Worm (Caenorhabditis elegans) whole organism, L1 larva: Measurements from ENCODE around the gene C47E12.11.

Experiments
- C04F5.9 ChIP-seq: sonication (generic microtip); optimal IDR thresholded peaks from 2 replicates; lab custom pipeline; 2016; ENCODE audit warnings: missing genetic modification characterization, missing compliant biosample characterization
- C16A3.4 ChIP-seq: fragments of 150-350 bp; optimal IDR thresholded peaks from 2 replicates; lab custom pipeline; 2014; ENCODE audit warnings: missing biosample characterization, missing genetic modification characterization
- C34B4.2 ChIP-seq: sonication (generic microtip); optimal IDR thresholded peaks from 2 replicates; lab custom pipeline; 2017; ENCODE audit warnings: mild to moderate bottlenecking, missing genetic modification characterization, missing compliant biosample characterization
- F16B12.6 ChIP-seq: fragments of 150-350 bp; optimal IDR thresholded peaks from 2 replicates; lab custom pipeline; 2014; ENCODE audit warnings: missing biosample characterization, missing genetic modification characterization
- aha-1 ChIP-seq: fragments of 150-350 bp; optimal IDR thresholded peaks from 2 replicates; lab custom pipeline; 2014; ENCODE audit warnings: missing biosample characterization, missing genetic modification characterization
- aly-2 ChIP-seq: fragments of 150-350 bp; optimal IDR thresholded peaks from 2 replicates; lab custom pipeline; 2014; ENCODE audit warnings: missing biosample characterization, missing genetic modification characterization
- ceh-8 ChIP-seq: fragments of 200-800 bp; sonication (Bioruptor generic); optimal IDR thresholded peaks from 2 replicates; lab custom pipeline; 2018; ENCODE audit warnings: mild to moderate bottlenecking, missing genetic modification characterization, moderate library complexity, missing compliant biosample characterization
- ces-1 ChIP-seq: fragments of 150-350 bp; optimal IDR thresholded peaks from 2 replicates; lab custom pipeline; 2014; ENCODE audit warnings: missing biosample characterization, missing genetic modification reagents, missing genetic modification characterization
- dpl-1 ChIP-seq, 3 experiments: fragments of 150-350 bp in 2 of 3; sonication (generic microtip) in 1 of 3; optimal IDR thresholded peaks; 2 replicates each; lab custom pipeline; 2014 to 2017; ENCODE audit warnings: missing biosample characterization in 3 of 3, missing genetic modification characterization in 3 of 3, missing genetic modification reagents in 3 of 3
- dsc-1 ChIP-seq: sonication (generic microtip); optimal IDR thresholded peaks from 2 replicates; lab custom pipeline; 2016; ENCODE audit warnings: mild to moderate bottlenecking, missing genetic modification characterization, missing compliant biosample characterization
- efl-1 ChIP-seq, 4 experiments: fragments of 150-350 bp; optimal IDR thresholded peaks in 3 of 4; peaks in 1 of 4; 1 replicate in 1 of 4; 2 replicates in 3 of 4; lab custom pipeline; 2014; ENCODE audit warnings: missing biosample characterization in 2 of 4, missing genetic modification characterization in 2 of 4, missing genetic modification reagents in 2 of 4
- efl-3 ChIP-seq: fragments of 200-800 bp; sonication (Bioruptor generic); optimal IDR thresholded peaks from 2 replicates; lab custom pipeline; 2018; ENCODE audit warnings: mild to moderate bottlenecking, missing genetic modification characterization, missing compliant biosample characterization
- egl-27 ChIP-seq, 2 experiments: fragments of 150-350 bp in 1 of 2; sonication (generic microtip); optimal IDR thresholded peaks; 3 replicates each; lab custom pipeline; 2017 to 2018; ENCODE audit warnings: missing biosample characterization in 2 of 2, missing genetic modification characterization in 2 of 2, missing genetic modification reagents in 2 of 2
- elt-3 ChIP-seq, 6 experiments: fragments of 150-350 bp in 1 of 6; sonication (generic microtip); optimal IDR thresholded peaks; 2 replicates each; lab custom pipeline; 2017 to 2018; ENCODE audit warnings: missing biosample characterization in 6 of 6, missing genetic modification characterization in 6 of 6, inconsistent platforms in 1 of 6
- fkh-10 ChIP-seq: sonication (generic microtip); optimal IDR thresholded peaks from 2 replicates; lab custom pipeline; 2017; ENCODE audit warnings: missing biosample characterization, missing genetic modification reagents, missing genetic modification characterization
- fkh-8 ChIP-seq: sonication (generic microtip); optimal IDR thresholded peaks from 2 replicates; lab custom pipeline; 2016; ENCODE audit warnings: mild to moderate bottlenecking, missing genetic modification characterization, missing compliant biosample characterization
- fos-1 ChIP-seq: fragments of 150-350 bp; optimal IDR thresholded peaks from 2 replicates; lab custom pipeline; 2014; ENCODE audit warnings: missing biosample characterization, missing genetic modification characterization
- hlh-4 ChIP-seq: sonication (generic microtip); optimal IDR thresholded peaks from 2 replicates; lab custom pipeline; 2016; ENCODE audit warnings: mild to moderate bottlenecking, missing genetic modification characterization, missing compliant biosample characterization
- irx-1 ChIP-seq: sonication (generic microtip); optimal IDR thresholded peaks from 2 replicates; lab custom pipeline; 2016; ENCODE audit warnings: missing genetic modification characterization, missing compliant biosample characterization
- isw-1 ChIP-seq: fragments of 200-800 bp; sonication (Bioruptor generic); IDR thresholded peaks from 2 replicates; pipeline ENCODE4 v1.3.6; 2022; ENCODE audit warnings: missing genetic modification characterization, missing compliant biosample characterization
- lin-14 ChIP-seq: fragments of 200-800 bp; sonication (Bioruptor generic); optimal IDR thresholded peaks from 2 replicates; lab custom pipeline; 2018; ENCODE audit warnings: mild to moderate bottlenecking, missing genetic modification characterization, moderate library complexity, missing compliant biosample characterization
- lin-15B ChIP-seq: fragments of 150-350 bp; sonication (generic microtip); optimal IDR thresholded peaks from 3 replicates; lab custom pipeline; 2014; ENCODE audit warnings: missing biosample characterization, missing genetic modification characterization
- lin-35 ChIP-seq, 2 experiments: fragments of 150-350 bp; optimal IDR thresholded peaks; 2 replicates each; lab custom pipeline; 2014; ENCODE audit warnings: missing biosample characterization in 2 of 2, missing genetic modification characterization in 2 of 2, missing genetic modification reagents in 2 of 2
- lsy-2 ChIP-seq, 2 experiments: fragments of 150-350 bp; optimal IDR thresholded peaks; 2 replicates each; lab custom pipeline; 2014; ENCODE audit warnings: missing biosample characterization in 2 of 2, missing genetic modification characterization in 2 of 2
- mdl-1 ChIP-seq, 2 experiments: fragments of 150-350 bp; optimal IDR thresholded peaks; 2 replicates each; lab custom pipeline; 2014 to 2017; ENCODE audit warnings: missing biosample characterization in 2 of 2, missing genetic modification characterization in 2 of 2, inconsistent platforms in 1 of 2
- mep-1 ChIP-seq: fragments of 150-350 bp; optimal IDR thresholded peaks from 2 replicates; lab custom pipeline; 2014; ENCODE audit warnings: missing biosample characterization, missing genetic modification characterization
- nhr-19 ChIP-seq: fragments of 200-800 bp; sonication (Bioruptor generic); conservative IDR thresholded peaks from 2 replicates; pipeline ENCODE4 v1.3.6; 2022; ENCODE audit warnings: missing genetic modification characterization, missing compliant biosample characterization
- nhr-20 ChIP-seq: sonication (generic microtip); optimal IDR thresholded peaks from 2 replicates; lab custom pipeline; 2016; ENCODE audit warnings: mild to moderate bottlenecking, missing genetic modification characterization, missing compliant biosample characterization
- nhr-237 ChIP-seq: fragments of 150-350 bp; optimal IDR thresholded peaks from 2 replicates; lab custom pipeline; 2014; ENCODE audit warnings: missing biosample characterization, missing genetic modification characterization
- nhr-47 ChIP-seq: sonication (generic microtip); optimal IDR thresholded peaks from 2 replicates; lab custom pipeline; 2016; ENCODE audit warnings: mild to moderate bottlenecking, missing genetic modification characterization, moderate library complexity, missing compliant biosample characterization
- nhr-71 ChIP-seq: sonication (generic microtip); optimal IDR thresholded peaks from 2 replicates; lab custom pipeline; 2016; ENCODE audit warnings: mild to moderate bottlenecking, missing genetic modification characterization, moderate library complexity, missing compliant biosample characterization
- nhr-76 ChIP-seq: sonication (generic microtip); optimal IDR thresholded peaks from 2 replicates; lab custom pipeline; 2017; ENCODE audit warnings: missing biosample characterization, missing genetic modification characterization
- nhr-85 ChIP-seq: sonication (generic microtip); peaks from one replicate; lab custom pipeline; 2016; ENCODE audit warnings: missing genetic modification characterization, inconsistent platforms, missing compliant biosample characterization
- nhr-90 ChIP-seq: sonication (generic microtip); optimal IDR thresholded peaks from 2 replicates; lab custom pipeline; 2016; ENCODE audit warnings: mild to moderate bottlenecking, missing genetic modification characterization, missing compliant biosample characterization; ENCODE audit not compliant: poor library complexity
- pag-3 ChIP-seq: sonication (generic microtip); optimal IDR thresholded peaks from 2 replicates; lab custom pipeline; 2017; ENCODE audit warnings: missing genetic modification characterization, mild to moderate bottlenecking, missing compliant biosample characterization, antibody characterized with exemption, borderline replicate concordance; ENCODE audit not compliant: insufficient read depth
- pqm-1 ChIP-seq: sonication (generic microtip); optimal IDR thresholded peaks from 3 replicates; lab custom pipeline; 2017; ENCODE audit warnings: missing biosample characterization, missing genetic modification characterization
- rnt-1 ChIP-seq: sonication (generic microtip); optimal IDR thresholded peaks from 2 replicates; lab custom pipeline; 2016; ENCODE audit warnings: mild to moderate bottlenecking, missing genetic modification characterization, moderate library complexity, missing compliant biosample characterization
- skn-1 ChIP-seq: fragments of 150-350 bp; optimal IDR thresholded peaks from 2 replicates; lab custom pipeline; 2014; ENCODE audit warnings: missing biosample characterization, missing genetic modification characterization
- snu-23 ChIP-seq: sonication (generic microtip); optimal IDR thresholded peaks from 2 replicates; lab custom pipeline; 2016; ENCODE audit warnings: missing genetic modification characterization, missing compliant biosample characterization
- sptf-1 ChIP-seq: fragments of 150-350 bp; optimal IDR thresholded peaks from 2 replicates; lab custom pipeline; 2014; ENCODE audit warnings: missing biosample characterization, missing genetic modification characterization
- sup-37 ChIP-seq: fragments of 200-800 bp; sonication (Bioruptor generic); optimal IDR thresholded peaks from 2 replicates; lab custom pipeline; 2018; ENCODE audit warnings: mild to moderate bottlenecking, missing genetic modification characterization, missing compliant biosample characterization
- tlp-1 ChIP-seq: fragments of 150-350 bp; optimal IDR thresholded peaks from 2 replicates; lab custom pipeline; 2014; ENCODE audit warnings: missing biosample characterization, missing genetic modification characterization
- unc-62 ChIP-seq: fragments of 150-350 bp; optimal IDR thresholded peaks from 2 replicates; lab custom pipeline; 2014; ENCODE audit warnings: missing biosample characterization, missing genetic modification reagents, missing genetic modification characterization
- unc-86 ChIP-seq: sonication (generic microtip); optimal IDR thresholded peaks from 2 replicates; lab custom pipeline; 2016; ENCODE audit warnings: missing genetic modification characterization, missing compliant biosample characterization
- unc-98 ChIP-seq: fragments of 200-800 bp; sonication (Bioruptor generic); IDR thresholded peaks from 2 replicates; pipeline ENCODE4 v1.3.6; 2022; ENCODE audit warnings: missing genetic modification characterization, missing compliant biosample characterization
- xbp-1 ChIP-seq: sonication (generic microtip); optimal IDR thresholded peaks from 2 replicates; lab custom pipeline; 2016; ENCODE audit warnings: missing genetic modification characterization, missing compliant biosample characterization
- zag-1 ChIP-seq: fragments of 150-350 bp; optimal IDR thresholded peaks from 2 replicates; lab custom pipeline; 2014; ENCODE audit warnings: missing biosample characterization, missing genetic modification characterization
- zip-4 ChIP-seq: fragments of 200-800 bp; sonication (Bioruptor generic); optimal IDR thresholded peaks from 2 replicates; lab custom pipeline; 2018; ENCODE audit warnings: mild to moderate bottlenecking, missing genetic modification characterization, moderate library complexity, missing compliant biosample characterization
- ztf-11 ChIP-seq, 2 experiments: sonication (generic microtip); optimal IDR thresholded peaks; 2 replicates each; lab custom pipeline; 2016 to 2017; ENCODE audit warnings: missing genetic modification characterization in 2 of 2, missing biosample characterization in 1 of 2, missing compliant biosample characterization in 1 of 2

Gene C47E12.11

ce11 chrIV:9928180-9928896, 40.9 kb upstream of the C47E12.11 start, which contains the start of gene dur-1 (continued):
- TF ChIP-seq pag-3 (tag; lab: Kevin White, UChicago), result peak; percentile 46

- TF ChIP-seq lin-15B (peak; percentile 78), isw-1 (GFP tag; lab: Robert Waterston, UW) (no peak), snu-23 (GFP tag; lab: Kevin White, UChicago) (peak; percentile 38), nhr-237 (tag; lab: Kevin White, UChicago) (no peak), zip-4 (no peak), pag-3 (tag; lab: Kevin White, UChicago) (no peak), zag-1 (tag; lab: Kevin White, UChicago) (no peak), nhr-20 (no peak), lsy-2 (tag; optimal IDR thresholded peaks at IDR 0.05; lab: Kevin White, UChicago) (peak; percentile 34 to 83), egl-27 (tag; optimal IDR thresholded peaks at IDR 0.05; lab: Kevin White, UChicago) (no peak), skn-1 (tag; lab: Kevin White, UChicago) (peak; percentile 77), nhr-19 (GFP tag; lab: Robert Waterston, UW) (no peak), nhr-76 (tag; lab: Kevin White, UChicago) (no peak), dpl-1 (GFP tag; optimal IDR thresholded peaks at IDR 0.05; lab: Kevin White, UChicago) (peak; percentile 49 to 75 (median 52)), C34B4.2 (tag; lab: Kevin White, UChicago) (no peak), mep-1 (tag; lab: Kevin White, UChicago) (peak; percentile 77), efl-1 (optimal IDR thresholded peaks at IDR 0.05; lab: Kevin White, UChicago) (peak; percentile 47 to 54), efl-1 (GFP tag; optimal IDR thresholded peaks at IDR 0.05 in 1 of 2; lab: Kevin White, UChicago) (peak; percentile 62 to 91), unc-98 (GFP tag; lab: Robert Waterston, UW) (no peak), lin-14 (GFP tag; lab: Kevin White, UChicago) (peak; percentile 58), aly-2 (no peak), fos-1 (tag; lab: Kevin White, UChicago) (no peak), nhr-71 (peak; percentile 36), pqm-1 (tag; lab: Kevin White, UChicago) (no peak), lin-35 (GFP tag; optimal IDR thresholded peaks at IDR 0.05; lab: Kevin White, UChicago) (peak; percentile 62 to 79), nhr-47 (tag; lab: Kevin White, UChicago) (peak; percentile 30), unc-86 (tag; lab: Kevin White, UChicago) (no peak), sptf-1 (tag; lab: Kevin White, UChicago) (no peak), ces-1 (no peak), nhr-85 (tag; lab: Kevin White, UChicago) (no peak), fkh-8 (tag; lab: Kevin White, UChicago) (no peak), fkh-10 (GFP tag; lab: Kevin White, UChicago) (no peak), C16A3.4 (tag; lab: Kevin White, UChicago) (peak; percentile 67), F16B12.6 (tag; lab: Kevin White, UChicago) (peak; percentile 3), unc-62 (GFP tag; lab: Kevin White, UChicago) (no peak), hlh-4 (no peak), tlp-1 (no peak), C04F5.9 (tag; lab: Kevin White, UChicago) (no peak), rnt-1 (tag; lab: Kevin White, UChicago) (no peak), ceh-8 (GFP tag; lab: Kevin White, UChicago) (no peak), irx-1 (tag; lab: Kevin White, UChicago) (no peak), sup-37 (no peak), elt-3 (tag; optimal IDR thresholded peaks at IDR 0.05; lab: Kevin White, UChicago) (peak in 1 of 6 experiments; percentile 50), aha-1 (tag; lab: Kevin White, UChicago) (no peak), nhr-90 (no peak), efl-3 (GFP tag; lab: Kevin White, UChicago) (no peak), mdl-1 (tag; optimal IDR thresholded peaks at IDR 0.05; lab: Kevin White, UChicago) (no peak), dsc-1 (tag; lab: Kevin White, UChicago) (no peak), ztf-11 (tag; optimal IDR thresholded peaks at IDR 0.05; lab: Kevin White, UChicago) (no peak), xbp-1 (tag; lab: Kevin White, UChicago) (peak; percentile 13)
Observed at ce11 chrIV:9932055-9932454, 37.1 kb upstream of the C47E12.11 start, which contains the start of the genes trmt-10A and F25H8.2. Gene trmt-10A (minus strand): TSS chrIV:9932213. Gene F25H8.2 (plus strand): TSS chrIV:9932235.
